Fruit fly (Drosophila melanogaster) whole organism, adult: ENCODE data around the gene AcCoAS.

Source experiments
- CG14711 ChIP-seq: fragments of 200-800 bp; sonication (Bioruptor generic); optimal IDR thresholded peaks from 2 replicates; lab custom pipeline; 2018; ENCODE audit warnings: missing biosample characterization, mild to moderate bottlenecking, missing genetic modification characterization, moderate library complexity
- bab1 ChIP-seq: fragments of 200-800 bp; sonication (Bioruptor generic); optimal IDR thresholded peaks from 3 replicates; lab custom pipeline; 2019; ENCODE audit warnings: missing biosample characterization, mild to moderate bottlenecking, missing genetic modification characterization, moderate library complexity

DNA sequence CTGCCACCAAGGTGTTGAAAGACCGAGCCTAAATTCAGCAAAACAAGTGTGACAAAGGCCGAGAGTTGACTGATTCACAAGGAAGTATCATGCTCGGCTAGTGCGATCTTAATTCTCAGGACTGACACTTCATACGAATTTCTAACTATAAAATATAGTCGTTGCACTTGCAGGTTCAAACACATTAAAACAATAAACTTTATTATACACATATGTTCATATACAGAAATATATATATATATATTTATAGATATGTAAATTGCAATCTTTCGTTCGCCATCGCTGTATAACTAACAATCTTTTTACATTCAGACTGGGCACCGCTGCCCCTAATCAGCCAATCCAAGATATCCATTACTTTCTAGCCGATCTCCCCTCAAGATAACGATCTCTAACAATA lies 9.6 kb downstream of the AcCoAS start, which contains the start of gene CG9389:
- no peak for TF ChIP-seq bab1 (GFP tag; lab: Kevin White, UChicago)
- no peak for TF ChIP-seq CG14711
